3 worm cellular contexts compared by ENCODE assay signal in genomic region chrIV:2676281-2676680, ce11.
TF ChIP-seq lines count a peak whose summit lies in the region.

TSS of gene Y94H6A.3 (plus strand) at chrIV:2676512.

TF ChIP-seq in whole organism, L1 larva, 84 proteins besides CTCF, POLR2A, EP300 and RAD21 (continued from another document and continues in another):
- TF ChIP-seq efl-1 (optimal IDR thresholded peaks at IDR 0.05; lab: Kevin White, UChicago) (peak; percentile 97 to 99), efl-1 (GFP tag; optimal IDR thresholded peaks at IDR 0.05 in 1 of 2; lab: Kevin White, UChicago) (peak; percentile 99 to 100), mep-1 (tag; optimal IDR thresholded peaks at IDR 0.05; lab: Kevin White, UChicago) (peak; percentile 97), lin-39 (tag; optimal IDR thresholded peaks at IDR 0.05; lab: Kevin White, UChicago) (peak; percentile 95), ceh-82 (tag; optimal IDR thresholded peaks at IDR 0.05; lab: Kevin White, UChicago) (peak; percentile 96 to 98 (median 97)), ceh-88 (GFP tag; IDR thresholded peaks at IDR 0.05; lab: Robert Waterston, UW) (peak; percentile 66), pax-3 (tag; optimal IDR thresholded peaks at IDR 0.05; lab: Kevin White, UChicago) (peak; percentile 79), nhr-84 (tag; optimal IDR thresholded peaks at IDR 0.05; lab: Kevin White, UChicago) (no peak), fkh-8 (tag; optimal IDR thresholded peaks at IDR 0.05; lab: Kevin White, UChicago) (peak; percentile 87), C34B4.2 (tag; optimal IDR thresholded peaks at IDR 0.05; lab: Kevin White, UChicago) (peak; percentile 65), ztf-4 (tag; optimal IDR thresholded peaks at IDR 0.05; lab: Kevin White, UChicago) (peak; percentile 65), egl-13 (tag; optimal IDR thresholded peaks at IDR 0.05; lab: Kevin White, UChicago) (peak; percentile 78), unc-130 (tag; optimal IDR thresholded peaks at IDR 0.05; lab: Kevin White, UChicago) (peak; percentile 83), swsn-7 (tag; optimal IDR thresholded peaks at IDR 0.05; lab: Kevin White, UChicago) (peak; percentile 94), mab-9 (GFP tag; IDR thresholded peaks at IDR 0.05; lab: Robert Waterston, UW) (peak; percentile 90), grh-1 (GFP tag; IDR thresholded peaks at IDR 0.05; lab: Robert Waterston, UW) (peak; percentile 92), lin-15B (tag; optimal IDR thresholded peaks at IDR 0.05; lab: Kevin White, UChicago) (peak; percentile 95), elt-3 (tag; optimal IDR thresholded peaks at IDR 0.05; lab: Kevin White, UChicago) (peak in 2 of 6 experiments; percentile 78 to 88), fkh-10 (GFP tag; optimal IDR thresholded peaks at IDR 0.05; lab: Kevin White, UChicago) (peak; percentile 63), nhr-12 (tag; optimal IDR thresholded peaks at IDR 0.05; lab: Kevin White, UChicago) (peak; percentile 37), isw-1 (GFP tag; IDR thresholded peaks at IDR 0.05; lab: Robert Waterston, UW) (peak; percentile 95), vab-15 (tag; optimal IDR thresholded peaks at IDR 0.05; lab: Kevin White, UChicago) (no peak), dpl-1 (GFP tag; optimal IDR thresholded peaks at IDR 0.05; lab: Kevin White, UChicago) (peak; percentile 99), hpl-2 (GFP tag; optimal IDR thresholded peaks at IDR 0.05; lab: Kevin White, UChicago) (peak; percentile 20), ces-1 (GFP tag; optimal IDR thresholded peaks at IDR 0.05; lab: Kevin White, UChicago) (no peak), sox-4 (tag; optimal IDR thresholded peaks at IDR 0.05; lab: Kevin White, UChicago) (peak; percentile 85), ceh-63 (GFP tag; optimal IDR thresholded peaks at IDR 0.05; lab: Kevin White, UChicago) (no peak), unc-86 (tag; optimal IDR thresholded peaks at IDR 0.05; lab: Kevin White, UChicago) (peak; percentile 93), lin-13 (GFP tag; optimal IDR thresholded peaks at IDR 0.05; lab: Kevin White, UChicago) (peak; percentile 95), nhr-47 (tag; optimal IDR thresholded peaks at IDR 0.05; lab: Kevin White, UChicago) (peak; percentile 97), jun-1 (tag; optimal IDR thresholded peaks at IDR 0.05; lab: Kevin White, UChicago) (peak; percentile 91), nhr-237 (tag; optimal IDR thresholded peaks at IDR 0.05; lab: Kevin White, UChicago) (peak; percentile 9), tlp-1 (tag; optimal IDR thresholded peaks at IDR 0.05; lab: Kevin White, UChicago) (no peak), mdl-1 (tag; optimal IDR thresholded peaks at IDR 0.05; lab: Kevin White, UChicago) (peak in 1 of 2 experiments; percentile 70), nhr-85 (tag; lab: Kevin White, UChicago) (peak; percentile 92), zag-1 (tag; optimal IDR thresholded peaks at IDR 0.05; lab: Kevin White, UChicago) (no peak), elt-2 (tag; optimal IDR thresholded peaks at IDR 0.05; lab: Kevin White, UChicago) (peak; percentile 68), zip-4 (GFP tag; optimal IDR thresholded peaks at IDR 0.05; lab: Kevin White, UChicago) (peak; percentile 86), nhr-19 (GFP tag; conservative IDR thresholded peaks at IDR 0.05; lab: Robert Waterston, UW) (peak; percentile 94), aha-1 (tag; optimal IDR thresholded peaks at IDR 0.05; lab: Kevin White, UChicago) (peak; percentile 38), snu-23 (GFP tag; optimal IDR thresholded peaks at IDR 0.05; lab: Kevin White, UChicago) (peak; percentile 96), nhr-71 (tag; optimal IDR thresholded peaks at IDR 0.05; lab: Kevin White, UChicago) (peak; percentile 96), nhr-90 (tag; optimal IDR thresholded peaks at IDR 0.05; lab: Kevin White, UChicago; ENCODE audit: poor library complexity) (peak; percentile 93), unc-62 (GFP tag; optimal IDR thresholded peaks at IDR 0.05; lab: Kevin White, UChicago) (no peak)

TF ChIP-seq in whole organism, L3 larva, 47 proteins besides CTCF, POLR2A, EP300 and RAD21 (continued from another document):
- TF ChIP-seq nhr-23 (tag; optimal IDR thresholded peaks at IDR 0.05; lab: Kevin White, UChicago) (peak; percentile 89), nhr-237 (tag; optimal IDR thresholded peaks at IDR 0.05; lab: Kevin White, UChicago) (no peak), lin-15B (tag; optimal IDR thresholded peaks at IDR 0.05; lab: Kevin White, UChicago) (peak; percentile 97), nhr-25 (tag; optimal IDR thresholded peaks at IDR 0.05; lab: Kevin White, UChicago) (peak; percentile 76), tbx-2 (tag; optimal IDR thresholded peaks at IDR 0.05; lab: Kevin White, UChicago) (peak; percentile 72), pha-4 (tag; optimal IDR thresholded peaks at IDR 0.05; lab: Kevin White, UChicago) (peak; percentile 90), skn-1 (tag; optimal IDR thresholded peaks at IDR 0.05; lab: Kevin White, UChicago) (peak; percentile 84), unc-39 (tag; optimal IDR thresholded peaks at IDR 0.05; lab: Kevin White, UChicago) (no peak), fkh-10 (GFP tag; optimal IDR thresholded peaks at IDR 0.05; lab: Kevin White, UChicago) (peak; percentile 87), nhr-12 (tag; optimal IDR thresholded peaks at IDR 0.05; lab: Kevin White, UChicago) (no peak), R02D3.7 (tag; optimal IDR thresholded peaks at IDR 0.05; lab: Kevin White, UChicago) (peak; percentile 73), snpc-4 (tag; optimal IDR thresholded peaks at IDR 0.05; lab: Kevin White, UChicago) (peak; percentile 61), fos-1 (tag; optimal IDR thresholded peaks at IDR 0.05; lab: Kevin White, UChicago) (no peak), nfya-1 (tag; optimal IDR thresholded peaks at IDR 0.05; lab: Kevin White, UChicago; ENCODE audit: insufficient read depth) (peak; percentile 92), ceh-82 (tag; optimal IDR thresholded peaks at IDR 0.05; lab: Kevin White, UChicago) (peak; percentile 68)

TF ChIP-seq in whole organism, young adult, 124 proteins besides CTCF, POLR2A, EP300 and RAD21 (continued from another document):
- TF ChIP-seq ccch-3 (GFP tag; optimal IDR thresholded peaks at IDR 0.05; lab: Kevin White, UChicago) (no peak), attf-5 (GFP tag; optimal IDR thresholded peaks at IDR 0.05; lab: Kevin White, UChicago) (peak; percentile 67), ceh-79 (tag; optimal IDR thresholded peaks at IDR 0.05; lab: Kevin White, UChicago) (no peak), hlh-12 (tag; optimal IDR thresholded peaks at IDR 0.05; lab: Kevin White, UChicago) (no peak), let-607 (tag; optimal IDR thresholded peaks at IDR 0.05; lab: Kevin White, UChicago) (peak in 1 of 2 experiments; percentile 48), bed-1 (GFP tag; IDR thresholded peaks at IDR 0.05; lab: Robert Waterston, UW) (no peak), C17E4.6 (GFP tag; IDR thresholded peaks at IDR 0.05; lab: Robert Waterston, UW) (no peak), attf-6 (GFP tag; IDR thresholded peaks at IDR 0.05; lab: Robert Waterston, UW) (no peak), zim-3 (tag; optimal IDR thresholded peaks at IDR 0.05; lab: Kevin White, UChicago) (no peak), zfh-2 (GFP tag; conservative IDR thresholded peaks at IDR 0.05; lab: Robert Waterston, UW) (no peak), ceh-100 (GFP tag; IDR thresholded peaks at IDR 0.05; lab: Robert Waterston, UW) (peak; percentile 64), B0261.1 (tag; optimal IDR thresholded peaks at IDR 0.05; lab: Kevin White, UChicago) (no peak), ztf-22 (GFP tag; optimal IDR thresholded peaks at IDR 0.05; lab: Kevin White, UChicago) (no peak), K12H6.12 (tag; optimal IDR thresholded peaks at IDR 0.05; lab: Kevin White, UChicago) (peak; percentile 14), B0019.2 (GFP tag; conservative IDR thresholded peaks at IDR 0.05; lab: Robert Waterston, UW) (0 out of 2 replicates have a peak, but pooled peaks have one; percentile 22), F23B12.7 (tag; optimal IDR thresholded peaks at IDR 0.05; lab: Kevin White, UChicago; ENCODE audit: insufficient read depth) (peak; percentile 23), madf-3 (GFP tag; IDR thresholded peaks at IDR 0.05; lab: Robert Waterston, UW) (peak; percentile 88), Y67H2A.10 (GFP tag; conservative IDR thresholded peaks at IDR 0.05; lab: Robert Waterston, UW) (no peak), lin-54 (GFP tag; optimal IDR thresholded peaks at IDR 0.05; lab: Kevin White, UChicago) (peak; percentile 98), athp-1 (tag; optimal IDR thresholded peaks at IDR 0.05; lab: Kevin White, UChicago) (no peak), F33H1.4 (GFP tag; IDR thresholded peaks at IDR 0.05; lab: Robert Waterston, UW) (peak; percentile 76), xnd-1 (tag; optimal IDR thresholded peaks at IDR 0.05; lab: Kevin White, UChicago) (peak; percentile 53), F22D6.2 (tag; optimal IDR thresholded peaks at IDR 0.05; lab: Kevin White, UChicago) (no peak), cebp-1 (GFP tag; IDR thresholded peaks at IDR 0.05; lab: Robert Waterston, UW) (no peak), cebp-1 (tag; optimal IDR thresholded peaks at IDR 0.05; lab: Kevin White, UChicago) (peak; percentile 79), ztf-6 (GFP tag; IDR thresholded peaks at IDR 0.05; lab: Robert Waterston, UW) (no peak), T26A5.8 (tag; optimal IDR thresholded peaks at IDR 0.05; lab: Kevin White, UChicago) (no peak), egrh-3 (GFP tag; IDR thresholded peaks at IDR 0.05; lab: Robert Waterston, UW) (no peak), Y53G8AR.9 (GFP tag; conservative IDR thresholded peaks at IDR 0.05; lab: Robert Waterston, UW) (peak; percentile 94), C06A6.2 (GFP tag; conservative IDR thresholded peaks at IDR 0.05; lab: Robert Waterston, UW) (peak; percentile 72), D2030.7 (GFP tag; IDR thresholded peaks at IDR 0.05; lab: Robert Waterston, UW) (peak; percentile 67), F39B2.1 (GFP tag; IDR thresholded peaks at IDR 0.05; lab: Robert Waterston, UW) (no peak), let-526 (GFP tag; IDR thresholded peaks at IDR 0.05; lab: Robert Waterston, UW) (no peak), nhr-80 (tag; optimal IDR thresholded peaks at IDR 0.05; lab: Kevin White, UChicago) (no peak), hmg-1.2 (GFP tag; IDR thresholded peaks at IDR 0.05; lab: Robert Waterston, UW) (peak; percentile 60; the same call in 1 of the 2 replicates), unc-62 (GFP tag; optimal IDR thresholded peaks at IDR 0.05; lab: Kevin White, UChicago) (no peak), mxl-1 (tag; optimal IDR thresholded peaks at IDR 0.05; lab: Kevin White, UChicago) (no peak), madf-8 (GFP tag; conservative IDR thresholded peaks at IDR 0.05; lab: Robert Waterston, UW) (peak; percentile 36; the same call in 1 of the 2 replicates), F57C9.4 (tag; optimal IDR thresholded peaks at IDR 0.05; lab: Kevin White, UChicago) (no peak), ztf-28 (GFP tag; IDR thresholded peaks at IDR 0.05; lab: Robert Waterston, UW) (no peak), pbrm-1 (GFP tag; IDR thresholded peaks at IDR 0.05; lab: Robert Waterston, UW) (peak; percentile 77), ceh-27 (GFP tag; optimal IDR thresholded peaks at IDR 0.05; lab: Kevin White, UChicago) (peak; percentile 45), attf-3 (GFP tag; conservative IDR thresholded peaks at IDR 0.05; lab: Robert Waterston, UW) (peak; percentile 88), B0035.1 (tag; optimal IDR thresholded peaks at IDR 0.05; lab: Kevin White, UChicago) (no peak), lin-26 (GFP tag; IDR thresholded peaks at IDR 0.05; lab: Robert Waterston, UW) (no peak), snpc-3.4 (tag; optimal IDR thresholded peaks at IDR 0.05; lab: Kevin White, UChicago) (peak; percentile 31), madf-6 (GFP tag; IDR thresholded peaks at IDR 0.05; lab: Robert Waterston, UW) (peak; percentile 78), mcd-1 (GFP tag; IDR thresholded peaks at IDR 0.05; lab: Robert Waterston, UW) (peak; percentile 93), ama-1 (optimal IDR thresholded peaks at IDR 0.05; lab: Kevin White, UChicago) (no peak), ama-1 (GFP tag; optimal IDR thresholded peaks at IDR 0.05; lab: Kevin White, UChicago) (no peak), F55B11.4 (tag; optimal IDR thresholded peaks at IDR 0.05; lab: Kevin White, UChicago; ENCODE audit: borderline replicate concordance, insufficient read depth) (no peak), Y79H2A.3 (GFP tag; conservative IDR thresholded peaks at IDR 0.05; lab: Robert Waterston, UW) (no peak), T07F8.4 (tag; optimal IDR thresholded peaks at IDR 0.05; lab: Kevin White, UChicago) (no peak), nhr-27 (tag; optimal IDR thresholded peaks at IDR 0.05; lab: Kevin White, UChicago) (no peak), hlh-26 (GFP tag; conservative IDR thresholded peaks at IDR 0.05; lab: Robert Waterston, UW) (no peak), F37B4.10 (GFP tag; IDR thresholded peaks at IDR 0.05; lab: Robert Waterston, UW) (no peak), lsy-27 (tag; optimal IDR thresholded peaks at IDR 0.05; lab: Kevin White, UChicago; ENCODE audit: borderline replicate concordance, insufficient read depth) (no peak), tbx-9 (tag; optimal IDR thresholded peaks at IDR 0.05; lab: Kevin White, UChicago; ENCODE audit: borderline replicate concordance) (no peak), repo-1 (tag; optimal IDR thresholded peaks at IDR 0.05; lab: Kevin White, UChicago) (peak; percentile 61), egl-18 (GFP tag; IDR thresholded peaks at IDR 0.05; lab: Robert Waterston, UW) (no peak), fkh-3 (tag; optimal IDR thresholded peaks at IDR 0.05; lab: Kevin White, UChicago) (no peak), dpff-1 (tag; optimal IDR thresholded peaks at IDR 0.05; lab: Kevin White, UChicago) (no peak), F52B5.7 (tag; optimal IDR thresholded peaks at IDR 0.05; lab: Kevin White, UChicago) (no peak), snpc-4 (GFP tag; optimal IDR thresholded peaks at IDR 0.05; lab: Kevin White, UChicago) (no peak), snpc-4 (tag; optimal IDR thresholded peaks at IDR 0.05; lab: Kevin White, UChicago) (peak in 3 of 4 experiments; percentile 27 to 50 (median 41)), snpc-1.3 (tag; optimal IDR thresholded peaks at IDR 0.05; lab: Kevin White, UChicago; ENCODE audit: insufficient read depth) (peak; percentile 26), Y95B8A.8 (GFP tag; IDR thresholded peaks at IDR 0.05; lab: Robert Waterston, UW) (no peak), lag-1 (GFP tag; IDR thresholded peaks at IDR 0.05; lab: Robert Waterston, UW) (no peak), lin-35 (GFP tag; optimal IDR thresholded peaks at IDR 0.05; lab: Kevin White, UChicago) (peak; percentile 63 to 95 (median 80)), ztf-25 (GFP tag; IDR thresholded peaks at IDR 0.05; lab: Robert Waterston, UW) (no peak), tbp1 (GFP tag; optimal IDR thresholded peaks at IDR 0.05; lab: Kevin White, UChicago) (peak; percentile 59), ets-4 (GFP tag; optimal IDR thresholded peaks at IDR 0.05; lab: Kevin White, UChicago) (no peak), sea-2 (GFP tag; IDR thresholded peaks at IDR 0.05; lab: Robert Waterston, UW) (no peak)
